Worm (Caenorhabditis elegans) whole organism, L1 larva: Measurements from ENCODE around the gene T23E7.2.

ENCODE experiments used
- C16A3.4 ChIP-seq: fragments of 150-350 bp; optimal IDR thresholded peaks from 2 replicates; lab custom pipeline; 2014; ENCODE audit warnings: missing biosample characterization, missing genetic modification characterization
- aha-1 ChIP-seq: fragments of 150-350 bp; optimal IDR thresholded peaks from 2 replicates; lab custom pipeline; 2014; ENCODE audit warnings: missing biosample characterization, missing genetic modification characterization
- ama-1 ChIP-seq: fragments of 150-350 bp; optimal IDR thresholded peaks from 2 replicates; lab custom pipeline; 2014
- blmp-1 ChIP-seq: fragments of 150-350 bp; optimal IDR thresholded peaks from 2 replicates; lab custom pipeline; 2014; ENCODE audit warnings: missing biosample characterization, missing genetic modification characterization
- ceh-82 ChIP-seq, 3 experiments: fragments of 150-350 bp in 1 of 3; sonication (generic microtip) in 2 of 3; optimal IDR thresholded peaks; 2 replicates each; lab custom pipeline; 2014 to 2017; ENCODE audit warnings: missing biosample characterization in 3 of 3, missing genetic modification characterization in 3 of 3
- dpl-1 ChIP-seq, 3 experiments: fragments of 150-350 bp in 2 of 3; sonication (generic microtip) in 1 of 3; optimal IDR thresholded peaks; 2 replicates each; lab custom pipeline; 2014 to 2017; ENCODE audit warnings: missing biosample characterization in 3 of 3, missing genetic modification characterization in 3 of 3, missing genetic modification reagents in 3 of 3
- efl-1 ChIP-seq, 4 experiments: fragments of 150-350 bp; optimal IDR thresholded peaks in 3 of 4; peaks in 1 of 4; 1 replicate in 1 of 4; 2 replicates in 3 of 4; lab custom pipeline; 2014; ENCODE audit warnings: missing biosample characterization in 2 of 4, missing genetic modification characterization in 2 of 4, missing genetic modification reagents in 2 of 4
- efl-3 ChIP-seq: fragments of 200-800 bp; sonication (Bioruptor generic); optimal IDR thresholded peaks from 2 replicates; lab custom pipeline; 2018; ENCODE audit warnings: mild to moderate bottlenecking, missing genetic modification characterization, missing compliant biosample characterization
- egl-13 ChIP-seq: sonication (generic microtip); optimal IDR thresholded peaks from 2 replicates; lab custom pipeline; 2016; ENCODE audit warnings: missing genotype, missing genetic modification reagents, missing genetic modification characterization, missing compliant biosample characterization
- elt-3 ChIP-seq, 6 experiments: fragments of 150-350 bp in 1 of 6; sonication (generic microtip); optimal IDR thresholded peaks; 2 replicates each; lab custom pipeline; 2017 to 2018; ENCODE audit warnings: missing biosample characterization in 6 of 6, missing genetic modification characterization in 6 of 6, inconsistent platforms in 1 of 6
- fkh-4 ChIP-seq: sonication (generic microtip); optimal IDR thresholded peaks from 2 replicates; lab custom pipeline; 2016; ENCODE audit warnings: missing compliant biosample characterization, missing genetic modification characterization, borderline replicate concordance
- grh-1 ChIP-seq: fragments of 200-800 bp; sonication (Bioruptor generic); IDR thresholded peaks from 2 replicates; pipeline ENCODE4 v1.3.6; 2022; ENCODE audit warnings: missing genetic modification reagents, missing genetic modification characterization, missing compliant biosample characterization
- hlh-17 ChIP-seq: fragments of 200-800 bp; sonication (Bioruptor generic); optimal IDR thresholded peaks from 2 replicates; lab custom pipeline; 2018; ENCODE audit warnings: missing genetic modification characterization, mild to moderate bottlenecking, missing compliant biosample characterization, moderate library complexity, borderline replicate concordance
- hlh-4 ChIP-seq: sonication (generic microtip); optimal IDR thresholded peaks from 2 replicates; lab custom pipeline; 2016; ENCODE audit warnings: mild to moderate bottlenecking, missing genetic modification characterization, missing compliant biosample characterization
- hpl-2 ChIP-seq: fragments of 150-350 bp; optimal IDR thresholded peaks from 2 replicates; lab custom pipeline; 2014; ENCODE audit warnings: missing biosample characterization, missing genetic modification reagents, missing genetic modification characterization
- isw-1 ChIP-seq: fragments of 200-800 bp; sonication (Bioruptor generic); IDR thresholded peaks from 2 replicates; pipeline ENCODE4 v1.3.6; 2022; ENCODE audit warnings: missing genetic modification characterization, missing compliant biosample characterization
- jun-1 ChIP-seq: fragments of 150-350 bp; optimal IDR thresholded peaks from 2 replicates; lab custom pipeline; 2014; ENCODE audit warnings: missing biosample characterization, missing genetic modification reagents, missing genetic modification characterization
- lin-13 ChIP-seq: fragments of 150-350 bp; optimal IDR thresholded peaks from 2 replicates; lab custom pipeline; 2014; ENCODE audit warnings: missing biosample characterization, missing genetic modification reagents, missing genetic modification characterization
- lin-14 ChIP-seq: fragments of 200-800 bp; sonication (Bioruptor generic); optimal IDR thresholded peaks from 2 replicates; lab custom pipeline; 2018; ENCODE audit warnings: mild to moderate bottlenecking, missing genetic modification characterization, moderate library complexity, missing compliant biosample characterization
- lsy-2 ChIP-seq, 2 experiments: fragments of 150-350 bp; optimal IDR thresholded peaks; 2 replicates each; lab custom pipeline; 2014; ENCODE audit warnings: missing biosample characterization in 2 of 2, missing genetic modification characterization in 2 of 2
- mdl-1 ChIP-seq, 2 experiments: fragments of 150-350 bp; optimal IDR thresholded peaks; 2 replicates each; lab custom pipeline; 2014 to 2017; ENCODE audit warnings: missing biosample characterization in 2 of 2, missing genetic modification characterization in 2 of 2, inconsistent platforms in 1 of 2
- mep-1 ChIP-seq: fragments of 150-350 bp; optimal IDR thresholded peaks from 2 replicates; lab custom pipeline; 2014; ENCODE audit warnings: missing biosample characterization, missing genetic modification characterization
- nhr-12 ChIP-seq: sonication (generic microtip); optimal IDR thresholded peaks from 2 replicates; lab custom pipeline; 2017; ENCODE audit warnings: missing biosample characterization, missing genetic modification characterization
- nhr-20 ChIP-seq: sonication (generic microtip); optimal IDR thresholded peaks from 2 replicates; lab custom pipeline; 2016; ENCODE audit warnings: mild to moderate bottlenecking, missing genetic modification characterization, missing compliant biosample characterization
- nhr-47 ChIP-seq: sonication (generic microtip); optimal IDR thresholded peaks from 2 replicates; lab custom pipeline; 2016; ENCODE audit warnings: mild to moderate bottlenecking, missing genetic modification characterization, moderate library complexity, missing compliant biosample characterization
- nhr-76 ChIP-seq: sonication (generic microtip); optimal IDR thresholded peaks from 2 replicates; lab custom pipeline; 2017; ENCODE audit warnings: missing biosample characterization, missing genetic modification characterization
- nhr-85 ChIP-seq: sonication (generic microtip); peaks from one replicate; lab custom pipeline; 2016; ENCODE audit warnings: missing genetic modification characterization, inconsistent platforms, missing compliant biosample characterization
- pag-3 ChIP-seq: sonication (generic microtip); optimal IDR thresholded peaks from 2 replicates; lab custom pipeline; 2017; ENCODE audit warnings: missing genetic modification characterization, mild to moderate bottlenecking, missing compliant biosample characterization, antibody characterized with exemption, borderline replicate concordance; ENCODE audit not compliant: insufficient read depth
- pqm-1 ChIP-seq: sonication (generic microtip); optimal IDR thresholded peaks from 3 replicates; lab custom pipeline; 2017; ENCODE audit warnings: missing biosample characterization, missing genetic modification characterization
- rnt-1 ChIP-seq: sonication (generic microtip); optimal IDR thresholded peaks from 2 replicates; lab custom pipeline; 2016; ENCODE audit warnings: mild to moderate bottlenecking, missing genetic modification characterization, moderate library complexity, missing compliant biosample characterization
- skn-1 ChIP-seq: fragments of 150-350 bp; optimal IDR thresholded peaks from 2 replicates; lab custom pipeline; 2014; ENCODE audit warnings: missing biosample characterization, missing genetic modification characterization
- snpc-4 ChIP-seq: fragments of 150-350 bp; optimal IDR thresholded peaks from 2 replicates; lab custom pipeline; 2014; ENCODE audit warnings: missing biosample characterization, missing genetic modification characterization
- snu-23 ChIP-seq: sonication (generic microtip); optimal IDR thresholded peaks from 2 replicates; lab custom pipeline; 2016; ENCODE audit warnings: missing genetic modification characterization, missing compliant biosample characterization
- sox-4 ChIP-seq: sonication (generic microtip); optimal IDR thresholded peaks from 2 replicates; lab custom pipeline; 2016; ENCODE audit warnings: missing genetic modification characterization, missing compliant biosample characterization
- sup-37 ChIP-seq: fragments of 200-800 bp; sonication (Bioruptor generic); optimal IDR thresholded peaks from 2 replicates; lab custom pipeline; 2018; ENCODE audit warnings: mild to moderate bottlenecking, missing genetic modification characterization, missing compliant biosample characterization
- tlp-1 ChIP-seq: fragments of 150-350 bp; optimal IDR thresholded peaks from 2 replicates; lab custom pipeline; 2014; ENCODE audit warnings: missing biosample characterization, missing genetic modification characterization
- unc-30 ChIP-seq: sonication (generic microtip); optimal IDR thresholded peaks from 2 replicates; lab custom pipeline; 2017; ENCODE audit warnings: missing biosample characterization, missing genetic modification characterization
- unc-62 ChIP-seq: fragments of 150-350 bp; optimal IDR thresholded peaks from 2 replicates; lab custom pipeline; 2014; ENCODE audit warnings: missing biosample characterization, missing genetic modification reagents, missing genetic modification characterization
- unc-86 ChIP-seq: sonication (generic microtip); optimal IDR thresholded peaks from 2 replicates; lab custom pipeline; 2016; ENCODE audit warnings: missing genetic modification characterization, missing compliant biosample characterization
- xbp-1 ChIP-seq: sonication (generic microtip); optimal IDR thresholded peaks from 2 replicates; lab custom pipeline; 2016; ENCODE audit warnings: missing genetic modification characterization, missing compliant biosample characterization
- zip-4 ChIP-seq: fragments of 200-800 bp; sonication (Bioruptor generic); optimal IDR thresholded peaks from 2 replicates; lab custom pipeline; 2018; ENCODE audit warnings: mild to moderate bottlenecking, missing genetic modification characterization, moderate library complexity, missing compliant biosample characterization
- ztf-4 ChIP-seq: fragments of 150-350 bp; optimal IDR thresholded peaks from 2 replicates; lab custom pipeline; 2014; ENCODE audit warnings: missing biosample characterization, missing genetic modification characterization

T23E7.2 gene

DNA sequence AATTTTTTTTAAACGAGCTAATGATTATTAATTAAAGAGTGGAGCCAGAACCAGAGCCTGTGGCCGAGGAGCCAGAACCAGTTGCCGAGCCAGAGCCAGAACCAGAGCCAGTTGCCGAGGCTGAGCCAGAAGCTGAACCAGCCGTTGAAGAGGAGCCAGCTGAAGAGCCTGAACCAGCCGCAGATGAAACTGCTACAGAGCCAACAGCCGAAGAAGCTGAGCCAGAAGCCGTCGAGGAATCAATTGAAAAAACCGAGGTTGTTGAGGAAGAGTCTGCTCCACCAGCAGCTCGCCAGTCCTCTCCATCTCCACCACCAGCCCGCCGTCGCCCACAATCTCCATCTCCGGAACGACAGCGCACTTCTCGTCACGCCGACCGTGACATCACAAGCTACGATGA is 4.9 kb downstream of the T23E7.2 start (continued):
- TF ChIP-seq hlh-4 (tag; lab: Kevin White, UChicago), result no peak

DNA sequence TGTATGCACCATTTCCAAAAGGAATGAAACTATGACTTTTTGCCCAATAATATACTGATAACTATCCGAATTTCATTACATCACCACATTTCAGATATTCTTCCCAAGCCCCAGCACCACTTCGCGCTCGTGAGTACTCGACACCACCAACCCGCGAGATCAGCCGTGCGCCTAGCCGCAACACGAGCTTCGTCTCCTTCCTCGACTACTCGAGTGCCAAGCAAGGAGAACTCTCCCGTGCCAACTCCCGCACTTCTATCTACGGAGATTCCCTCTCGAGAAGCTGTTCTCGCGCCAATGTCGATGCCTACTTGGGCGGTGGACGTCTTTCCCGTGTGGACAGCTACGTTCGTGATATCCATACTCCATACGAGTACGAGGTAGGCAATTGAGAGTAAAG is 5.9 kb downstream of the T23E7.2 start:
- TF ChIP-seq dpl-1 (GFP tag; optimal IDR thresholded peaks at IDR 0.05; lab: Kevin White, UChicago), result no peak
- TF ChIP-seq efl-1 (optimal IDR thresholded peaks at IDR 0.05; lab: Kevin White, UChicago), result no peak
- TF ChIP-seq efl-1 (GFP tag; optimal IDR thresholded peaks at IDR 0.05 in 1 of 2; lab: Kevin White, UChicago), result peak in 1 of 2 experiments; percentile 89

DNA sequence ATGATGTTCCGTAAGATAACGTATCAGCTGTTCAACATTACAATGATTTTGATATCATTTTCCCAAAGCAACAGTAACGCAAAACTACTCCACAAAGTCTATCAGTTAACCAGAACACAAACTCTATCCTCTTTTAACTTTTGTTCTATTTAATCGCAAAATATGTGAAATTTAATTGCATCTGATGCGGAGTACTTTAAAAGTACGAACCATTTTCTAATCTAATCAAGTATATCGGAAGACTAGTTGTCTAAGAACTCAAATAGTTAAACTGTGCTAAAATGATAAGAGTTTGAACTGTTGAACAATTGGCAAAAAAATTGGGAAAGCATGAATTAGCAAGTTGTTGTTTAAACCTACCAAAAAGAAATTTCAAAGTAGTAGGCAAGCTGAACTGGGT is 10.7 kb downstream of the T23E7.2 start:
- TF ChIP-seq fkh-4 (tag; lab: Kevin White, UChicago) (no peak), jun-1 (no peak), pqm-1 (tag; lab: Kevin White, UChicago) (no peak), tlp-1 (tag; lab: Kevin White, UChicago) (no peak), elt-3 (tag; optimal IDR thresholded peaks at IDR 0.05; lab: Kevin White, UChicago) (no peak), sup-37 (GFP tag; lab: Kevin White, UChicago) (no peak)

DNA sequence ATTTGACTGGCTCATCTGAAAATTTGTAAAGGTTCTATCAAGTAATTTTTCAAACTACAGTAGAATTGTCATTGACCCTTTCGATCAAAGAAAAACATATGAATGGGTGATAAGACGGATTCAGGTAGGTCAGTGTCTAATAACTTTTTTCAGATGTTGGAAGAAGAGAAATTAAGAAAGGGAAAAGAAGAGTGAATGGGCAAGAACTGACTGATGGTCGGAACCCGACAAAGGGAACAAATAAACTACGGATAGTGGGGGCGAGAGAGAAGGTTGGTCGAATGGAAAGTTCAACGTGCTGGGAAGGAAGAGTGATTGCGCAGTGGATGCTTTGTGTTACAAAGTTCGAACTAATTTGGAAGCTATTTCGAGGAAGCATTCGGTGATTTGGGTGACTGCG is 11.5 kb downstream of the T23E7.2 start:
- TF ChIP-seq efl-1 (optimal IDR thresholded peaks at IDR 0.05; lab: Kevin White, UChicago) (no peak), efl-1 (GFP tag; optimal IDR thresholded peaks at IDR 0.05 in 1 of 2; lab: Kevin White, UChicago) (peak in 1 of 2 experiments; percentile 17), blmp-1 (peak; percentile 96), unc-30 (no peak), elt-3 (tag; optimal IDR thresholded peaks at IDR 0.05; lab: Kevin White, UChicago) (no peak), nhr-76 (tag; lab: Kevin White, UChicago) (no peak), snpc-4 (tag; lab: Kevin White, UChicago) (no peak), unc-62 (GFP tag; lab: Kevin White, UChicago) (no peak)

DNA sequence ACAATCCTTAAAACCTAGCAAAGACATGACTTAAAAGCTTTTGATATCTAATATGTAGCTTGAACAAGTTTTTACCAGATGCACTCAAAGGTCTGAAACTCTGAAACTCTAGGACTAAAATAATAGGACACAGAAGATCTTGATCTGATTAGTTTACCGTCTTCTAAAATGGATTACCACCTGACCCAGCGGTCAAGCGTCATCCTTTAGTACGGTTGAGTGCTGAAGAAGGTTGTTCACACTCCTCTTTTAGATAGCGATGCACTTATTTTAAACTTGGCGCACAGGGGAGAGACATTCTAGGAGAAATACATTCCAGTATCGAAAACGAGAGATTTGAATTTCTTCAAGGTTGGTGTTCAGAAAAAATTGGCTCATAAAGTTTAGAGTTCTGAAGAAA is 12.9 kb downstream of the T23E7.2 start:
- TF ChIP-seq nhr-85 (tag; lab: Kevin White, UChicago) (peak; percentile 71), egl-13 (tag; lab: Kevin White, UChicago) (no peak), blmp-1 (peak; percentile 58), unc-86 (tag; lab: Kevin White, UChicago) (no peak), xbp-1 (tag; lab: Kevin White, UChicago) (no peak), mep-1 (tag; lab: Kevin White, UChicago) (no peak), isw-1 (GFP tag; lab: Robert Waterston, UW) (no peak), snu-23 (GFP tag; lab: Kevin White, UChicago) (no peak)

DNA sequence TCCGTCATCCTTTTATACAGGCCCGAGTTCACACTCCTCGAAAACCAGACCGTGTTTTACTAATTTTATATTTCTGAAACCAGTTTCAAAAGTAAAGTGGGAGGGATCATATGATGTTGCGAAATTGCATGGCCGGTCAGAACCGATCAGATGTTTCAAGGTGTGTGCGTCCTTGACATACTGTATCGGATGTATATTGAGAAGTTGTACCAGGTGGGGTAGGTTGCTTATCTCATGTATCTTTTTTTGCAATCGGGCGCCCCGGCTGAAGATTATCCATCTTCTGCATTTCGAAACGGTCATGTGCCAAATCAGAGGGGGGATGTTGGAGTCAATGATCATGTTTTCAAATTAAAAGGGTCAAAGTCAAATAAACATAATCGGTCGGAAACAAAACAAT is 13.9 kb downstream of the T23E7.2 start, which contains the start of gene T23E7.6:
TSS of gene T23E7.6 (minus strand) at position 45 of the 400 bp plus-strand sequence.
- TF ChIP-seq pag-3 (no peak), dpl-1 (GFP tag; optimal IDR thresholded peaks at IDR 0.05; lab: Kevin White, UChicago) (peak in 2 of 3 experiments; percentile 16 to 30), sox-4 (no peak), lin-14 (GFP tag; lab: Kevin White, UChicago) (peak; percentile 78), C16A3.4 (tag; lab: Kevin White, UChicago) (peak; percentile 61), nhr-47 (tag; lab: Kevin White, UChicago) (peak; percentile 4), mdl-1 (tag; optimal IDR thresholded peaks at IDR 0.05; lab: Kevin White, UChicago) (peak in 1 of 2 experiments; percentile 71), unc-62 (GFP tag; lab: Kevin White, UChicago) (no peak), nhr-12 (no peak), blmp-1 (peak; percentile 91), elt-3 (tag; optimal IDR thresholded peaks at IDR 0.05; lab: Kevin White, UChicago) (peak in 2 of 6 experiments; percentile 75 to 95), hlh-17 (GFP tag; lab: Kevin White, UChicago) (no peak), efl-3 (no peak), skn-1 (tag; lab: Kevin White, UChicago) (peak; percentile 10), nhr-20 (tag; lab: Kevin White, UChicago) (peak; percentile 78), grh-1 (peak; percentile 88), lsy-2 (tag; optimal IDR thresholded peaks at IDR 0.05; lab: Kevin White, UChicago) (peak; percentile 25 to 66), lin-13 (GFP tag; lab: Kevin White, UChicago) (peak; percentile 47), ztf-4 (tag; lab: Kevin White, UChicago) (no peak), nhr-85 (tag; lab: Kevin White, UChicago) (peak; percentile 99), hpl-2 (GFP tag; lab: Kevin White, UChicago) (no peak), ama-1 (no peak), ceh-82 (tag; optimal IDR thresholded peaks at IDR 0.05; lab: Kevin White, UChicago) (no peak), rnt-1 (no peak), fkh-4 (tag; lab: Kevin White, UChicago) (no peak), zip-4 (GFP tag; lab: Kevin White, UChicago) (peak; percentile 23), aha-1 (tag; lab: Kevin White, UChicago) (peak; percentile 31)
